Worm (Caenorhabditis elegans): ENCODE results near the gene C35D10.12.
A peak's percentile ranks its signal among the peaks of the same experiment; 100 is the strongest.
"Not testable (repeated sequence)": the region's sequence is repeated elsewhere in the genome, so short reads cannot be mapped to it uniquely, and the experiment has no call there.

The C35D10.12 gene

ce11 chrIII:4874671-4875070 is at the start of gene C35D10.12:
Gene C35D10.12, minus strand, starts transcription at chrIII:4874771.
- TF ChIP-seq F37D6.2 (tag; optimal IDR thresholded peaks at IDR 0.05) (no peak), sdz-12 (GFP tag; optimal IDR thresholded peaks at IDR 0.05) (no peak), nhr-41 (GFP tag; IDR thresholded peaks at IDR 0.05) (no peak), nhr-76 (tag; optimal IDR thresholded peaks at IDR 0.05) (no peak), ceh-28 (tag; optimal IDR thresholded peaks at IDR 0.05) (no peak), dmd-8 (GFP tag; IDR thresholded peaks at IDR 0.05) (no peak), T20F7.1 (GFP tag; optimal IDR thresholded peaks at IDR 0.05) (no peak)

DNA sequence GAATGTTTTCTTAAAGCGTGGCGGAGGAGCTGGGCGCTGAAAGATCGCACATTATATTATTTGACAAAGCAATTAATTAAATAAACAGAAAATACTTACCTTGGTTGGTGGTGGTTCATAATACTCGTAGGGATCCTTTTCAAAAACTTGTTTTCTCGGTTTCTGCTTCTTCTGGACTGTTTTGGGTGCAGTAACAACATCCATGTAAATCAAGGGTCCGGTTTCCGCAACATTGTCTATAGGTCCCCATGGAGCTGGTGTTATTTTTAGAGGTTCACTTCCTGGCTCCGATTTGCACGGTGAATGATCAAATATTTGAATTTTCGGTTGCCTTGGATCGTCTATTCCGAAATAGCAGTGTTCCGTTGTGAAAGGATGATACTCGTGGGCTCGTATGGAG is 49.6 kb upstream of the C35D10.12 start:
- peak; percentile 67 for TF ChIP-seq aha-1 (tag)
- no peak for TF ChIP-seq daf-19 (GFP tag; conservative IDR thresholded peaks at IDR 0.05)
- TF ChIP-seq nhr-77 (tag; optimal IDR thresholded peaks at IDR 0.05) = no peak
- 0 out of 2 replicates have a peak, but pooled peaks have one; percentile 51 for TF ChIP-seq F26F4.8 (GFP tag; conservative IDR thresholded peaks at IDR 0.05)
- TF ChIP-seq egl-27 (tag; optimal IDR thresholded peaks at IDR 0.05) = no peak
- TF ChIP-seq dpl-1 (GFP tag; optimal IDR thresholded peaks at IDR 0.05) = no peak
- TF ChIP-seq lir-3 (tag; optimal IDR thresholded peaks at IDR 0.05) = no peak
- no peak for TF ChIP-seq ceh-82 (tag; optimal IDR thresholded peaks at IDR 0.05)
- no peak for TF ChIP-seq ZK337.2 (GFP tag; IDR thresholded peaks at IDR 0.05)
- TF ChIP-seq daf-16 (GFP tag; optimal IDR thresholded peaks at IDR 0.05) = no peak
- TF ChIP-seq daf-16 (tag; optimal IDR thresholded peaks at IDR 0.05) = no peak

- peak; percentile 36 for TF ChIP-seq hlh-11 (tag; optimal IDR thresholded peaks at IDR 0.05)
- TF ChIP-seq madf-9 (GFP tag; conservative IDR thresholded peaks at IDR 0.05) = peak; percentile 65; the same call in 1 of the 2 replicates
- TF ChIP-seq lsy-2 (tag; optimal IDR thresholded peaks at IDR 0.05) = peak in 1 of 2 experiments; percentile 33
- TF ChIP-seq rbr-2 (tag; optimal IDR thresholded peaks at IDR 0.05) = peak; percentile 50
- TF ChIP-seq lim-7 (GFP tag; IDR thresholded peaks at IDR 0.05) = peak; percentile 45; the same call in 1 of the 2 replicates
- peak; percentile 87 for TF ChIP-seq lin-38 (GFP tag; IDR thresholded peaks at IDR 0.05)
- peak; percentile 21 for TF ChIP-seq F37D6.2 (tag; optimal IDR thresholded peaks at IDR 0.05)
- peak; percentile 4 for TF ChIP-seq nhr-28 (tag; optimal IDR thresholded peaks at IDR 0.05)
- peak; percentile 35 for TF ChIP-seq mep-1 (tag; optimal IDR thresholded peaks at IDR 0.05)
- TF ChIP-seq arid-1 (GFP tag; conservative IDR thresholded peaks at IDR 0.05) = 0 out of 2 replicates have a peak, but pooled peaks have one; percentile 40
- TF ChIP-seq ces-1 (GFP tag; optimal IDR thresholded peaks at IDR 0.05) = peak; percentile 27
- peak; percentile 41; the same call in 1 of the 2 replicates for TF ChIP-seq mdt-29 (GFP tag; IDR thresholded peaks at IDR 0.05)
- peak; percentile 68; the same call in 1 of the 2 replicates for TF ChIP-seq dmd-9 (GFP tag; IDR thresholded peaks at IDR 0.05)
- TF ChIP-seq set-16 (GFP tag; IDR thresholded peaks at IDR 0.05) = peak; percentile 14; the same call in 1 of the 2 replicates
- peak; percentile 56 for TF ChIP-seq dmd-6 (GFP tag; IDR thresholded peaks at IDR 0.05)
- TF ChIP-seq ctbp-1 (GFP tag; IDR thresholded peaks at IDR 0.05) = peak; percentile 85
- TF ChIP-seq nhr-42 (GFP tag; IDR thresholded peaks at IDR 0.05) = peak; percentile 74; the same call in 1 of the 2 replicates
- peak; percentile 71 for TF ChIP-seq mes-2 (tag; optimal IDR thresholded peaks at IDR 0.05; ENCODE audit: poor library complexity, severe bottlenecking)
- TF ChIP-seq snpc-1.2 (GFP tag; IDR thresholded peaks at IDR 0.05) = 0 out of 2 replicates have a peak, but pooled peaks have one; percentile 20
- peak; percentile 74 for TF ChIP-seq ceh-20 (GFP tag; IDR thresholded peaks at IDR 0.05)
- TF ChIP-seq hmg-1.1 (GFP tag; IDR thresholded peaks at IDR 0.05) = peak; percentile 65
- TF ChIP-seq vab-7 (GFP tag; IDR thresholded peaks at IDR 0.05) = peak; percentile 80
- peak; percentile 3 for TF ChIP-seq mxl-3 (GFP tag; optimal IDR thresholded peaks at IDR 0.05)
- TF ChIP-seq pha-4 (GFP tag; IDR thresholded peaks at IDR 0.05) = peak; percentile 21; the same call in 1 of the 2 replicates
- TF ChIP-seq pha-4 (tag; optimal IDR thresholded peaks at IDR 0.05) = not testable (repeated sequence)
- peak; percentile 38 for TF ChIP-seq T26A8.4 (GFP tag; IDR thresholded peaks at IDR 0.05)
- peak; percentile 49; the same call in 1 of the 2 replicates for TF ChIP-seq Y48G9A.11 (GFP tag; IDR thresholded peaks at IDR 0.05)
- peak; percentile 64; the same call in 1 of the 2 replicates for TF ChIP-seq egl-43 (GFP tag; IDR thresholded peaks at IDR 0.05)
- peak; percentile 29; the same call in 1 of the 2 replicates for TF ChIP-seq php-3 (GFP tag; IDR thresholded peaks at IDR 0.05)
- 0 out of 2 replicates have a peak, but pooled peaks have one; percentile 8 for TF ChIP-seq lin-29 (GFP tag; IDR thresholded peaks at IDR 0.05)
- TF ChIP-seq dpl-1 (GFP tag; optimal IDR thresholded peaks at IDR 0.05) = peak; percentile 34
- peak; percentile 29 for TF ChIP-seq dve-1 (tag; optimal IDR thresholded peaks at IDR 0.05; ENCODE audit: insufficient read depth)
These were observed 47.4 kb upstream of the C35D10.12 start, which contains the start of gene mmab-1 for ce11 chrIII:4922020-4922419. Gene mmab-1, minus strand, starts transcription at chrIII:4922114.
